Fruit fly (Drosophila melanogaster) whole organism, embryonic: ENCODE data around the gene SecCl.

Experiments
- Abd-B ChIP-seq: fragments of 200-800 bp; sonication (Bioruptor generic); optimal IDR thresholded peaks from 2 replicates; lab custom pipeline; 2018; ENCODE audit warnings: missing biosample characterization, mild to moderate bottlenecking, missing genetic modification characterization, moderate library complexity
- Adf1 ChIP-seq: fragments of 200-800 bp; sonication (Bioruptor generic); IDR thresholded peaks from 2 replicates; pipeline ENCODE4 v1.3.6; 2022; ENCODE audit warnings: missing biosample characterization, missing genetic modification characterization
- Awh ChIP-seq: fragments of 200-800 bp; sonication (Bioruptor generic); IDR thresholded peaks from 2 replicates; pipeline ENCODE4, ENCODE4 v1.3.6; 2022; ENCODE audit warnings: missing biosample characterization, missing genetic modification characterization
- CG1024 ChIP-seq: fragments of 200-800 bp; sonication (Bioruptor generic); IDR thresholded peaks from 2 replicates; pipeline ENCODE4 v1.3.6; 2022; ENCODE audit warnings: missing biosample characterization, missing genetic modification characterization
- CG10543 ChIP-seq: fragments of 200-800 bp; sonication (Bioruptor generic); optimal IDR thresholded peaks from 3 replicates; lab custom pipeline; 2017; ENCODE audit warnings: missing biosample characterization, mild to moderate bottlenecking, missing genetic modification characterization, moderate library complexity
- CG12659 ChIP-seq: fragments of 200-800 bp; sonication (Bioruptor generic); optimal IDR thresholded peaks from 3 replicates; lab custom pipeline; 2017; ENCODE audit warnings: mild to moderate bottlenecking, missing biosample characterization, missing genetic modification reagents, missing genetic modification characterization
- CG12744 ChIP-seq: fragments of 200-800 bp; sonication (Bioruptor generic); optimal IDR thresholded peaks from 2 replicates; lab custom pipeline; 2016; ENCODE audit warnings: missing biosample characterization, missing genetic modification characterization
- CG15269 ChIP-seq: fragments of 200-800 bp; sonication (Bioruptor generic); optimal IDR thresholded peaks from 2 replicates; lab custom pipeline; 2018; ENCODE audit warnings: missing biosample characterization, mild to moderate bottlenecking, missing genetic modification characterization, moderate library complexity
- CG1602 ChIP-seq: fragments of 200-800 bp; sonication (Bioruptor generic); optimal IDR thresholded peaks from 3 replicates; lab custom pipeline; 2016; ENCODE audit warnings: missing biosample characterization, missing genetic modification characterization
- CG16815 ChIP-seq: fragments of 200-800 bp; sonication (Bioruptor generic); optimal IDR thresholded peaks from 3 replicates; lab custom pipeline; 2017; ENCODE audit warnings: missing biosample characterization, mild to moderate bottlenecking, missing genetic modification characterization
- CG18619 ChIP-seq: fragments of 200-800 bp; sonication (Bioruptor generic); optimal IDR thresholded peaks from 3 replicates; lab custom pipeline; 2017; ENCODE audit warnings: missing biosample characterization, mild to moderate bottlenecking, missing genetic modification characterization
- CG2129 ChIP-seq: fragments of 200-800 bp; sonication (Bioruptor generic); IDR thresholded peaks from 2 replicates; pipeline ENCODE4 v1.3.6; 2022; ENCODE audit warnings: missing biosample characterization, missing genetic modification characterization; ENCODE audit not compliant: partially characterized antibody
- CG30431 ChIP-seq: fragments of 200-800 bp; sonication (Bioruptor generic); optimal IDR thresholded peaks from 2 replicates; lab custom pipeline; 2017; ENCODE audit warnings: missing biosample characterization, missing genetic modification characterization
- CG3838 ChIP-seq: fragments of 200-800 bp; sonication (Bioruptor generic); optimal IDR thresholded peaks from 3 replicates; lab custom pipeline; 2016; ENCODE audit warnings: missing biosample characterization, missing genetic modification characterization
- CG3847 ChIP-seq: fragments of 200-800 bp; sonication (Bioruptor generic); IDR thresholded peaks from 2 replicates; pipeline ENCODE4 v1.3.6; 2022; ENCODE audit warnings: missing biosample characterization, missing genetic modification characterization
- CG6272 ChIP-seq: fragments of 200-800 bp; sonication (Bioruptor generic); IDR thresholded peaks from 2 replicates; pipeline ENCODE4 v1.3.6; 2022; ENCODE audit warnings: missing biosample characterization, missing genetic modification characterization
- CG6683 ChIP-seq: fragments of 200-800 bp; sonication (Bioruptor generic); optimal IDR thresholded peaks from 2 replicates; lab custom pipeline; 2017; ENCODE audit warnings: missing biosample characterization, mild to moderate bottlenecking, missing genetic modification characterization, missing genetic modification reagents
- CG8359 ChIP-seq: fragments of 200-800 bp; sonication (Bioruptor generic); optimal IDR thresholded peaks from 2 replicates; lab custom pipeline; 2017; ENCODE audit warnings: missing biosample characterization, mild to moderate bottlenecking, missing genetic modification characterization, borderline replicate concordance
- CG9876 ChIP-seq: fragments of 200-800 bp; sonication (Bioruptor generic); optimal IDR thresholded peaks from 2 replicates; lab custom pipeline; 2016; ENCODE audit warnings: missing biosample characterization, missing genetic modification characterization
- HLH54F ChIP-seq: fragments of 200-800 bp; sonication (Bioruptor generic); optimal IDR thresholded peaks from 3 replicates; lab custom pipeline; 2016; ENCODE audit warnings: missing biosample characterization, missing genetic modification characterization
- Hr51 ChIP-seq, 2 experiments: fragments of 200-800 bp; sonication (Bioruptor generic); optimal IDR thresholded peaks; 2 replicates in 1 of 2; 3 replicates in 1 of 2; lab custom pipeline; 2016 to 2018; ENCODE audit warnings: missing biosample characterization in 2 of 2, missing genetic modification characterization in 2 of 2, mild to moderate bottlenecking in 1 of 2, moderate library complexity in 1 of 2
- Lim3 ChIP-seq: fragments of 200-800 bp; sonication (Bioruptor generic); IDR thresholded peaks from 2 replicates; pipeline ENCODE4 v1.3.6; 2022; ENCODE audit warnings: missing biosample characterization, missing genetic modification characterization
- Med ChIP-seq: fragments of 200-800 bp; sonication (Bioruptor generic); peaks from one replicate; lab custom pipeline; 2016; ENCODE audit warnings: missing biosample characterization, missing genetic modification characterization, mild to moderate bottlenecking, inconsistent platforms, moderate library complexity
- Mrtf ChIP-seq: fragments of 200-800 bp; sonication (Bioruptor generic); IDR thresholded peaks from 3 replicates; pipeline ENCODE4 v1.3.6; 2022; ENCODE audit warnings: missing biosample characterization, missing genetic modification characterization
- NfI ChIP-seq: fragments of 200-800 bp; sonication (Bioruptor generic); optimal IDR thresholded peaks from 3 replicates; lab custom pipeline; 2018; ENCODE audit warnings: missing biosample characterization, mild to moderate bottlenecking, missing genetic modification characterization, moderate library complexity
- Oli ChIP-seq: fragments of 200-800 bp; sonication (Bioruptor generic); optimal IDR thresholded peaks from 2 replicates; lab custom pipeline; 2018; ENCODE audit warnings: missing biosample characterization, mild to moderate bottlenecking, missing genetic modification characterization, moderate library complexity
- PHDP ChIP-seq: fragments of 200-800 bp; sonication (Bioruptor generic); optimal IDR thresholded peaks from 3 replicates; lab custom pipeline; 2018; ENCODE audit warnings: missing biosample characterization, mild to moderate bottlenecking, missing genetic modification characterization, moderate library complexity
- Sin3A ChIP-seq: fragments of >200 bp; optimal IDR thresholded peaks from 2 replicates; lab custom pipeline; 2018
- Six4 ChIP-seq: fragments of 200-800 bp; sonication (Bioruptor generic); optimal IDR thresholded peaks from 2 replicates; lab custom pipeline; 2016; ENCODE audit warnings: missing biosample characterization, missing genetic modification characterization
- abd-A ChIP-seq: fragments of 200-800 bp; sonication (Bioruptor generic); optimal IDR thresholded peaks from 3 replicates; lab custom pipeline; 2019; ENCODE audit warnings: missing biosample characterization, mild to moderate bottlenecking, missing genetic modification characterization, moderate library complexity
- ato ChIP-seq: fragments of 200-800 bp; sonication (Bioruptor generic); IDR thresholded peaks from 2 replicates; pipeline ENCODE4 v1.3.6; 2022; ENCODE audit warnings: missing biosample characterization, missing genetic modification characterization; ENCODE audit not compliant: partially characterized antibody
- btn ChIP-seq: fragments of 200-800 bp; sonication (Bioruptor generic); optimal IDR thresholded peaks from 2 replicates; lab custom pipeline; 2016; ENCODE audit warnings: missing biosample characterization, missing genetic modification characterization
- crp ChIP-seq, 2 experiments: fragments of 200-800 bp; sonication (Bioruptor generic); optimal IDR thresholded peaks; 2 replicates in 1 of 2; 3 replicates in 1 of 2; lab custom pipeline; 2017; ENCODE audit warnings: missing biosample characterization in 2 of 2, missing genetic modification characterization in 2 of 2, mild to moderate bottlenecking in 1 of 2, moderate library complexity in 1 of 2
- da ChIP-seq: fragments of 200-800 bp; sonication (Bioruptor generic); optimal IDR thresholded peaks from 2 replicates; lab custom pipeline; 2016; ENCODE audit warnings: missing biosample characterization, missing genetic modification characterization
- dmrt11E ChIP-seq: fragments of 200-800 bp; sonication (Bioruptor generic); optimal IDR thresholded peaks from 3 replicates; lab custom pipeline; 2018; ENCODE audit warnings: missing biosample characterization, mild to moderate bottlenecking, missing genetic modification characterization, moderate library complexity
- en ChIP-seq: fragments of 200-800 bp; sonication (Bioruptor generic); optimal IDR thresholded peaks from 2 replicates; lab custom pipeline; 2016; ENCODE audit warnings: missing biosample characterization, missing genetic modification characterization
- esg ChIP-seq: fragments of 200-800 bp; sonication (Bioruptor generic); conservative IDR thresholded peaks from 2 replicates; pipeline ENCODE4 v1.3.6; 2022; ENCODE audit warnings: missing biosample characterization, missing genetic modification characterization
- ewg ChIP-seq: fragments of 200-800 bp; sonication (Bioruptor generic); optimal IDR thresholded peaks from 3 replicates; lab custom pipeline; 2017; ENCODE audit warnings: mild to moderate bottlenecking, missing biosample characterization, missing genetic modification reagents, missing genetic modification characterization
- ind ChIP-seq: fragments of 200-800 bp; sonication (Bioruptor generic); optimal IDR thresholded peaks from 3 replicates; lab custom pipeline; 2016; ENCODE audit warnings: missing biosample characterization, missing genetic modification characterization
- nerfin-1 ChIP-seq: fragments of 200-800 bp; sonication (Bioruptor generic); optimal IDR thresholded peaks from 3 replicates; lab custom pipeline; 2019; ENCODE audit warnings: missing biosample characterization, mild to moderate bottlenecking, missing genetic modification characterization, moderate library complexity
- nom ChIP-seq: fragments of 200-800 bp; sonication (Bioruptor generic); optimal IDR thresholded peaks from 2 replicates; lab custom pipeline; 2017; ENCODE audit warnings: missing biosample characterization, missing genetic modification characterization, mild to moderate bottlenecking, moderate library complexity, missing genetic modification reagents
- oc ChIP-seq: fragments of 200-800 bp; sonication (Bioruptor generic); optimal IDR thresholded peaks from 2 replicates; lab custom pipeline; 2018; ENCODE audit warnings: missing biosample characterization, mild to moderate bottlenecking, missing genetic modification characterization, moderate library complexity
- p53 ChIP-seq: fragments of 200-800 bp; sonication (Bioruptor generic); optimal IDR thresholded peaks from 2 replicates; lab custom pipeline; 2016; ENCODE audit warnings: missing biosample characterization, missing genetic modification characterization
- peb ChIP-seq: fragments of 200-800 bp; sonication (Bioruptor generic); IDR thresholded peaks from 2 replicates; pipeline ENCODE4 v1.3.6; 2022; ENCODE audit warnings: missing biosample characterization, missing genetic modification characterization
- sisA ChIP-seq: fragments of 200-800 bp; sonication (Bioruptor generic); IDR thresholded peaks from 2 replicates; pipeline ENCODE4 v1.3.6; 2022; ENCODE audit warnings: missing biosample characterization, missing genetic modification characterization
- sob ChIP-seq: fragments of 200-800 bp; sonication (Bioruptor generic); IDR thresholded peaks from 2 replicates; pipeline ENCODE4 v1.3.6; 2022; ENCODE audit warnings: missing biosample characterization, missing genetic modification characterization
- vnd ChIP-seq: fragments of 200-800 bp; sonication (Bioruptor generic); IDR thresholded peaks from 3 replicates; pipeline ENCODE4 v1.3.6; 2022; ENCODE audit warnings: missing biosample characterization, missing genetic modification characterization; ENCODE audit not compliant: partially characterized antibody
- vvl ChIP-seq: fragments of 200-800 bp; sonication (Bioruptor generic); IDR thresholded peaks from 2 replicates; pipeline ENCODE4 v1.3.6; 2022; ENCODE audit warnings: missing biosample characterization, missing genetic modification characterization
- z ChIP-seq: fragments of 200-800 bp; sonication (Bioruptor generic); IDR thresholded peaks from 3 replicates; pipeline ENCODE4 v1.3.6; 2022; ENCODE audit warnings: missing biosample characterization, missing genetic modification characterization

The SecCl gene

dm6 chr3L:17513893-17514616 is 44.1 kb downstream of the SecCl start, which contains the start of the genes U4-U6-60K and CG7564 (continued):
- TF ChIP-seq esg (peak; percentile 17; the same call in 1 of the 2 replicates), en (no peak), Adf1 (GFP tag; lab: Robert Waterston, UW) (no peak), crp (GFP tag; optimal IDR thresholded peaks at IDR 0.05; lab: Kevin White, UChicago) (peak in 1 of 2 experiments; percentile 40), CG3838 (GFP tag; lab: Kevin White, UChicago) (no peak), vvl (GFP tag; lab: Robert Waterston, UW) (peak; percentile 54), CG18619 (peak; percentile 71), Lim3 (GFP tag; lab: Robert Waterston, UW) (no peak), Mrtf (GFP tag; lab: Robert Waterston, UW) (peak; percentile 49; the same call in 1 of the 3 replicates), CG15269 (tag; lab: Kevin White, UChicago) (no peak), Six4 (GFP tag; lab: Kevin White, UChicago) (peak; percentile 39), CG6272 (GFP tag; lab: Robert Waterston, UW) (peak; percentile 41; the same call in 1 of the 2 replicates), Awh (GFP tag; lab: Robert Waterston, UW) (no peak), ato (GFP tag; lab: Robert Waterston, UW) (peak; percentile 84), Oli (peak; percentile 29), CG12744 (peak; percentile 5), Abd-B (GFP tag; lab: Kevin White, UChicago) (peak; percentile 63), vnd (peak; percentile 98), p53 (GFP tag; lab: Kevin White, UChicago) (no peak), peb (GFP tag; lab: Robert Waterston, UW) (no peak), CG16815 (GFP tag; lab: Kevin White, UChicago) (peak; percentile 76), CG3847 (GFP tag; lab: Robert Waterston, UW) (peak; percentile 84), ewg (GFP tag; lab: Kevin White, UChicago) (peak; percentile 51), z (peak; percentile 65; the same call in 2 of the 3 replicates), CG10543 (GFP tag; lab: Kevin White, UChicago) (peak; percentile 72), PHDP (tag; lab: Kevin White, UChicago) (peak; percentile 40), nerfin-1 (tag; lab: Kevin White, UChicago) (peak; percentile 24), CG6683 (GFP tag; lab: Kevin White, UChicago) (peak; percentile 37), CG9876 (GFP tag; lab: Kevin White, UChicago) (peak; percentile 2), CG30431 (peak; percentile 53), Hr51 (GFP tag; optimal IDR thresholded peaks at IDR 0.05; lab: Kevin White, UChicago) (peak in 1 of 2 experiments; percentile 57), Med (GFP tag; lab: Kevin White, UChicago) (peak; percentile 81), ind (GFP tag; lab: Kevin White, UChicago) (peak; percentile 67), abd-A (tag; lab: Kevin White, UChicago) (no peak), CG1024 (0 out of 2 replicates have a peak, but pooled peaks have one; percentile 34), da (no peak), CG2129 (GFP tag; lab: Robert Waterston, UW) (peak; percentile 78), Sin3A (lab: Kevin White, UChicago) (peak; percentile 90), CG1602 (peak; percentile 61), oc (tag; lab: Kevin White, UChicago) (no peak), btn (no peak), NfI (peak; percentile 64), CG12659 (peak; percentile 82), dmrt11E (tag; lab: Kevin White, UChicago) (peak; percentile 42), HLH54F (GFP tag; lab: Kevin White, UChicago) (peak; percentile 53), sob (GFP tag; lab: Robert Waterston, UW) (peak; percentile 81), nom (GFP tag; lab: Kevin White, UChicago) (no peak), CG8359 (GFP tag; lab: Kevin White, UChicago) (no peak), sisA (GFP tag; lab: Robert Waterston, UW) (peak; percentile 61)
